Worm (Caenorhabditis elegans): ENCODE data around the gene F38B7.3.

Gene F38B7.3

DNA sequence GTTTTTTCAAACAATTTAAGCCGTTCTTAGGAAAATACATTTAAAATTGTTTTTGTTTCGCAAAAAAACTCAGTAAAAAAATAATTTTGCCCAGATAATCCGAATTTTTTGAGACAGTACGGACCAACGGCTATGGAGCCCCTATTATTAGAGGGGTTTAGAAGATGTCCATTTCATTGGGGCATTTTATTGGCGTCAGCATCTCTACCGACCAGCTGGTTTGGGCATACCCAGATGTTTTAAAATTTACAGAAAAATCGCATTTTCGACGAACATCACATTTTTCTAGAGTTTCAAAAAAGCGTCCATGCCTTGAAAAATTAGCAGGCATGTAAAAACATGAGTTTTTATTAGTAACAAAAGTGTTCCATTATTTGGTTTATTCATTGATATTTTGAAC is 7.6 kb upstream of the F38B7.3 start:
- no peak for TF ChIP-seq klf-2 (GFP tag; conservative IDR thresholded peaks at IDR 0.05)
- peak; percentile 33; the same call in 1 of the 2 replicates for TF ChIP-seq flt-1 (GFP tag; IDR thresholded peaks at IDR 0.05)
- TF ChIP-seq ztf-23 (GFP tag; IDR thresholded peaks at IDR 0.05) = 0 out of 2 replicates have a peak, but pooled peaks have one; percentile 29
- no peak for TF ChIP-seq ref-1 (GFP tag; conservative IDR thresholded peaks at IDR 0.05)
- no peak for TF ChIP-seq ztf-29 (GFP tag; IDR thresholded peaks at IDR 0.05)

ce11 chrV:11543564-11543963 is 5.3 kb upstream of the F38B7.3 start, which contains the start of gene F38B7.2:
TSS of gene F38B7.2 (plus strand) at chrV:11543963.
- TF ChIP-seq ztf-29 (GFP tag; IDR thresholded peaks at IDR 0.05) = no peak
- TF ChIP-seq tab-1 (GFP tag; IDR thresholded peaks at IDR 0.05) = no peak
- no peak for TF ChIP-seq ref-1 (GFP tag; conservative IDR thresholded peaks at IDR 0.05)
- TF ChIP-seq med-1 (GFP tag; optimal IDR thresholded peaks at IDR 0.05; ENCODE audit: insufficient read depth) = no peak
- no peak for TF ChIP-seq T22C8.4 (GFP tag; IDR thresholded peaks at IDR 0.05)
- TF ChIP-seq klf-2 (GFP tag; conservative IDR thresholded peaks at IDR 0.05) = no peak
- TF ChIP-seq cog-1 (tag; optimal IDR thresholded peaks at IDR 0.05) = no peak
- no peak for TF ChIP-seq ztf-23 (GFP tag; IDR thresholded peaks at IDR 0.05)
- TF ChIP-seq flt-1 (GFP tag; IDR thresholded peaks at IDR 0.05) = no peak

- TF ChIP-seq tab-1 (GFP tag; IDR thresholded peaks at IDR 0.05) (no peak), ztf-23 (GFP tag; IDR thresholded peaks at IDR 0.05) (no peak), flt-1 (GFP tag; IDR thresholded peaks at IDR 0.05) (no peak), cog-1 (tag; optimal IDR thresholded peaks at IDR 0.05) (no peak), T22C8.4 (GFP tag; IDR thresholded peaks at IDR 0.05) (no peak), klf-2 (GFP tag; conservative IDR thresholded peaks at IDR 0.05) (no peak), ref-1 (GFP tag; conservative IDR thresholded peaks at IDR 0.05) (no peak), med-1 (GFP tag; optimal IDR thresholded peaks at IDR 0.05; ENCODE audit: insufficient read depth) (no peak), ztf-29 (GFP tag; IDR thresholded peaks at IDR 0.05) (no peak)
Observed at ce11 chrV:11545227-11545626, 3.7 kb upstream of the F38B7.3 start, which contains the start of gene F38B7.10. TSS of gene F38B7.10 (plus strand) at chrV:11545527.

- no peak for TF ChIP-seq T22C8.4 (GFP tag; IDR thresholded peaks at IDR 0.05)
- no peak for TF ChIP-seq cog-1 (tag; optimal IDR thresholded peaks at IDR 0.05)
- TF ChIP-seq tab-1 (GFP tag; IDR thresholded peaks at IDR 0.05) = no peak
- no peak for TF ChIP-seq ref-1 (GFP tag; conservative IDR thresholded peaks at IDR 0.05)
- no peak for TF ChIP-seq ztf-29 (GFP tag; IDR thresholded peaks at IDR 0.05)
- TF ChIP-seq med-1 (GFP tag; optimal IDR thresholded peaks at IDR 0.05; ENCODE audit: insufficient read depth) = no peak
- no peak for TF ChIP-seq ztf-23 (GFP tag; IDR thresholded peaks at IDR 0.05)
- TF ChIP-seq flt-1 (GFP tag; IDR thresholded peaks at IDR 0.05) = no peak
- TF ChIP-seq klf-2 (GFP tag; conservative IDR thresholded peaks at IDR 0.05) = no peak
Observed at ce11 chrV:11546795-11547194, 2.1 kb upstream of the F38B7.3 start, which contains the start of gene F38B7.11. TSS of gene F38B7.11 (plus strand) at chrV:11547095.

ce11 chrV:11552379-11552778 is 3.5 kb downstream of the F38B7.3 start, which contains the start of gene srx-85:
TSS of gene srx-85 (plus strand) at chrV:11552679.
- TF ChIP-seq ztf-23 (GFP tag; IDR thresholded peaks at IDR 0.05) = no peak
- no peak for TF ChIP-seq med-1 (GFP tag; optimal IDR thresholded peaks at IDR 0.05; ENCODE audit: insufficient read depth)
- no peak for TF ChIP-seq tab-1 (GFP tag; IDR thresholded peaks at IDR 0.05)
- TF ChIP-seq T22C8.4 (GFP tag; IDR thresholded peaks at IDR 0.05) = no peak
- TF ChIP-seq klf-2 (GFP tag; conservative IDR thresholded peaks at IDR 0.05) = no peak
- no peak for TF ChIP-seq cog-1 (tag; optimal IDR thresholded peaks at IDR 0.05)
- TF ChIP-seq ref-1 (GFP tag; conservative IDR thresholded peaks at IDR 0.05) = no peak
- TF ChIP-seq ztf-29 (GFP tag; IDR thresholded peaks at IDR 0.05) = no peak
- TF ChIP-seq flt-1 (GFP tag; IDR thresholded peaks at IDR 0.05) = no peak

- no peak for TF ChIP-seq ref-1 (GFP tag; conservative IDR thresholded peaks at IDR 0.05)
- no peak for TF ChIP-seq tab-1 (GFP tag; IDR thresholded peaks at IDR 0.05)
- no peak for TF ChIP-seq T22C8.4 (GFP tag; IDR thresholded peaks at IDR 0.05)
- TF ChIP-seq ztf-29 (GFP tag; IDR thresholded peaks at IDR 0.05) = no peak
- TF ChIP-seq klf-2 (GFP tag; conservative IDR thresholded peaks at IDR 0.05) = no peak
Observed at ce11 chrV:11554260-11554659, 5.4 kb downstream of the F38B7.3 start, which contains the start of gene duo-1. TSS of gene duo-1 (plus strand) at chrV:11554630.

DNA sequence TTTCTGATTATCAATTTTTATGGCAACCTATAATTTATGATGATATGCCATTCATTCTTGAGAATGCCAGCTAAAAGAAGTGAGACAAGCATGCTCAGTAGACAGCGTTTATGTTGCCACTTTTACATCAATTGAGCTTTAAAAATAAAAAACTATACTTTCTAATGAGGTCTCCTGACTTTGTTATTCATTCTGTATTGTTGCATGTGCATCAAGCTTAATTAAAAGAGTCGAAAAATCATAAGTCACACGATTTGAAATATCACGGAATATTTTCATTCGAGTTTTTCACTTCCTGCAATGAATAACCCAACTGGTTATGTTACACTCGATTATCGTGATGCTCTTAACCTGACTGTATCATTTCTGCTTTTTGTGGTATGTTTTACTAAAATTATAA is 13.7 kb downstream of the F38B7.3 start, which contains the start of gene srx-86:
Gene srx-86, plus strand, starts transcription at position 301 of the 400 bp plus-strand sequence.
- TF ChIP-seq ztf-29 (GFP tag; IDR thresholded peaks at IDR 0.05) (no peak), ztf-23 (GFP tag; IDR thresholded peaks at IDR 0.05) (no peak), T22C8.4 (GFP tag; IDR thresholded peaks at IDR 0.05) (no peak), cog-1 (tag; optimal IDR thresholded peaks at IDR 0.05) (no peak), tab-1 (GFP tag; IDR thresholded peaks at IDR 0.05) (no peak), flt-1 (GFP tag; IDR thresholded peaks at IDR 0.05) (no peak), med-1 (GFP tag; optimal IDR thresholded peaks at IDR 0.05; ENCODE audit: insufficient read depth) (no peak), ref-1 (GFP tag; conservative IDR thresholded peaks at IDR 0.05) (no peak)

- no peak for TF ChIP-seq klf-2 (GFP tag; conservative IDR thresholded peaks at IDR 0.05)
- TF ChIP-seq cog-1 (tag; optimal IDR thresholded peaks at IDR 0.05) = no peak
- TF ChIP-seq ztf-29 (GFP tag; IDR thresholded peaks at IDR 0.05) = no peak
- no peak for TF ChIP-seq ref-1 (GFP tag; conservative IDR thresholded peaks at IDR 0.05)
- no peak for TF ChIP-seq ztf-23 (GFP tag; IDR thresholded peaks at IDR 0.05)
- no peak for TF ChIP-seq tab-1 (GFP tag; IDR thresholded peaks at IDR 0.05)
- no peak for TF ChIP-seq med-1 (GFP tag; optimal IDR thresholded peaks at IDR 0.05; ENCODE audit: insufficient read depth)
Observed at ce11 chrV:11564573-11564972, 15.7 kb downstream of the F38B7.3 start, which contains the start of gene srx-87. TSS of gene srx-87 (plus strand) at chrV:11564873.

DNA sequence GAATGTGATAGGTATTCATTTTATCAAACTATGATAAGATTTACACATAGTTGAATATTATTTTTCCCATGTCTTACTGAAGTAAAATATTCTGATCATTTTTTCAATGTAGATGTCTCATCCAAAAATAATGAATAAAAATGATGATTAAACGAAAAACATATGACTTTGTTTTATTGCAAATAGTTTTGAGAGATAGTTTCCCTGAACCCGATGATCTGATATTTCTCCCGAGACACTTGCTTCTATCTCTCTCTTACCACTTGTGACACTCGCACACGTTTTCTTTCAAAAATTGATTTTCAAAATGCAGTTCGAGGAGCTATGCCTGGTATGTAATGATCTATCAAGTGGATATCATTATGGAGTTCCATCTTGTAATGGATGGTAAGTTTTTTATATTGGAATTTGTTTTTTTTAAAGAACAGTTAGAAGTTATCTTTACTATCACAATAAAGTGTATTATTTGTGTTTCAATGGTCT is 21.3 kb downstream of the F38B7.3 start, which contains the start of the genes nhr-101 and pms-2:
Gene nhr-101, plus strand, starts transcription at position 308 of the 483 bp plus-strand sequence.
Gene pms-2, minus strand, starts transcription at position 433 of the 483 bp plus-strand sequence.
- TF ChIP-seq ztf-29 (GFP tag; IDR thresholded peaks at IDR 0.05) = no peak
- TF ChIP-seq cog-1 (tag; optimal IDR thresholded peaks at IDR 0.05) = no peak
- TF ChIP-seq ref-1 (GFP tag; conservative IDR thresholded peaks at IDR 0.05) = no peak
- no peak for TF ChIP-seq med-1 (GFP tag; optimal IDR thresholded peaks at IDR 0.05; ENCODE audit: insufficient read depth)
